Worm (Caenorhabditis elegans) whole organism, L3 larva: ENCODE results near the gene flp-2.

Experiments
- ama-1 ChIP-seq: fragments of 150-350 bp; optimal IDR thresholded peaks from 2 replicates; lab custom pipeline; 2018
- ceh-28 ChIP-seq: fragments of 150-350 bp; optimal IDR thresholded peaks from 2 replicates; lab custom pipeline; 2014; ENCODE audit warnings: missing biosample characterization, missing genetic modification reagents, missing genetic modification characterization
- jun-1 ChIP-seq: fragments of 150-350 bp; optimal IDR thresholded peaks from 2 replicates; lab custom pipeline; 2014; ENCODE audit warnings: missing biosample characterization, missing genetic modification reagents, missing genetic modification characterization
- nhr-12 ChIP-seq: fragments of 150-350 bp; optimal IDR thresholded peaks from 2 replicates; lab custom pipeline; 2014; ENCODE audit warnings: missing biosample characterization, missing genetic modification characterization
- nhr-25 ChIP-seq: sonication (generic microtip); optimal IDR thresholded peaks from 2 replicates; lab custom pipeline; 2017; ENCODE audit warnings: missing biosample characterization, missing genetic modification characterization
- nhr-77 ChIP-seq: fragments of 150-350 bp; optimal IDR thresholded peaks from 2 replicates; lab custom pipeline; 2014; ENCODE audit warnings: missing biosample characterization, missing genetic modification characterization
- sea-2 ChIP-seq: fragments of 150-350 bp; sonication (generic microtip); optimal IDR thresholded peaks from 4 replicates; lab custom pipeline; 2014; ENCODE audit warnings: missing biosample characterization, missing genetic modification reagents, missing genetic modification characterization
- unc-62 ChIP-seq: fragments of 150-350 bp; sonication (generic microtip); optimal IDR thresholded peaks from 4 replicates; lab custom pipeline; 2014; ENCODE audit warnings: missing biosample characterization, missing genetic modification reagents, missing genetic modification characterization
- ztf-11 ChIP-seq: fragments of 150-350 bp; optimal IDR thresholded peaks from 2 replicates; lab custom pipeline; 2014; ENCODE audit warnings: missing biosample characterization, missing genetic modification characterization

DNA sequence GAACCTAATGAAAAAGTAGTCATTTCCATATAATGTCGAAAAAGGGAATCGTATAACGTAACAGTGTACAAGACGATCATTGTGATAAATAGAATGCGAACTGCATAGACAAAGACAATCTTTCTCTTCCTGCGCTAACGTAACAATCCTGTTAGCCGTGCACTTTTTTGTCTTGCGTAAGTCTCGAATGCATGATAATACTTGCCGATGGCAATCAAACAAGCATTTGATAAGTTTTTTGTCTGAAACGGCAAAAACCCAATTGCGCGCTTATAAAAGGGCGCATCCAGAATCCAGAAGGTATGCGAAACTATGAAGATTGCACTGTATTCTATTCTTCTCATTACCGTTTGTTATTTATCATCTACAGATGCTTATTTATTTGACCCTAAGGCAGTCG is 20.1 kb downstream of the flp-2 start, which contains the start of gene dao-4:
- TF ChIP-seq ama-1: no peak
- no peak for TF ChIP-seq ztf-11
- no peak for TF ChIP-seq nhr-25 (tag; lab: Kevin White, UChicago)
- TF ChIP-seq sea-2: no peak
- no peak for TF ChIP-seq nhr-77
- no peak for TF ChIP-seq nhr-12 (tag; lab: Kevin White, UChicago)
- no peak for TF ChIP-seq jun-1
- TF ChIP-seq unc-62: no peak
- no peak for TF ChIP-seq ceh-28
